Worm (Caenorhabditis elegans): ENCODE data around the gene drap-1.

- TF ChIP-seq cog-1 (tag; optimal IDR thresholded peaks at IDR 0.05) (no peak), klf-2 (GFP tag; conservative IDR thresholded peaks at IDR 0.05) (no peak), ztf-23 (GFP tag; IDR thresholded peaks at IDR 0.05) (no peak), ref-1 (GFP tag; conservative IDR thresholded peaks at IDR 0.05) (no peak), flt-1 (GFP tag; IDR thresholded peaks at IDR 0.05) (no peak), med-1 (GFP tag; optimal IDR thresholded peaks at IDR 0.05; ENCODE audit: insufficient read depth) (no peak)
These were observed 34.6 kb downstream of the drap-1 start for ce11 chrV:9764552-9764951.

Measured in whole organism, midembryonic.